Worm (Caenorhabditis elegans) whole organism, mixed stage, embryonic: ENCODE measurements around the gene C49F8.15.

ENCODE experiments used
- elt-1 ChIP-seq: sonication (generic microtip); optimal IDR thresholded peaks from 2 replicates; lab custom pipeline; 2017; ENCODE audit warnings: missing genetic modification characterization, mild to moderate bottlenecking, missing compliant biosample characterization, antibody characterized with exemption, moderate library complexity, borderline replicate concordance; ENCODE audit not compliant: insufficient read depth
- ztf-11 ChIP-seq: fragments of 150-350 bp; optimal IDR thresholded peaks from 2 replicates; lab custom pipeline; 2014; ENCODE audit warnings: missing biosample characterization, missing genetic modification characterization

- TF ChIP-seq elt-1 (tag; lab: Kevin White, UChicago) (no peak), ztf-11 (tag; lab: Kevin White, UChicago) (no peak)
Observed at ce11 chrX:13379072-13379471, 16.7 kb upstream of the C49F8.15 start.
